Fruit fly (Drosophila melanogaster): ENCODE data around the gene Atg3.
A peak's percentile ranks its signal among the peaks of the same experiment; 100 is the strongest.

Atg3 gene

DNA sequence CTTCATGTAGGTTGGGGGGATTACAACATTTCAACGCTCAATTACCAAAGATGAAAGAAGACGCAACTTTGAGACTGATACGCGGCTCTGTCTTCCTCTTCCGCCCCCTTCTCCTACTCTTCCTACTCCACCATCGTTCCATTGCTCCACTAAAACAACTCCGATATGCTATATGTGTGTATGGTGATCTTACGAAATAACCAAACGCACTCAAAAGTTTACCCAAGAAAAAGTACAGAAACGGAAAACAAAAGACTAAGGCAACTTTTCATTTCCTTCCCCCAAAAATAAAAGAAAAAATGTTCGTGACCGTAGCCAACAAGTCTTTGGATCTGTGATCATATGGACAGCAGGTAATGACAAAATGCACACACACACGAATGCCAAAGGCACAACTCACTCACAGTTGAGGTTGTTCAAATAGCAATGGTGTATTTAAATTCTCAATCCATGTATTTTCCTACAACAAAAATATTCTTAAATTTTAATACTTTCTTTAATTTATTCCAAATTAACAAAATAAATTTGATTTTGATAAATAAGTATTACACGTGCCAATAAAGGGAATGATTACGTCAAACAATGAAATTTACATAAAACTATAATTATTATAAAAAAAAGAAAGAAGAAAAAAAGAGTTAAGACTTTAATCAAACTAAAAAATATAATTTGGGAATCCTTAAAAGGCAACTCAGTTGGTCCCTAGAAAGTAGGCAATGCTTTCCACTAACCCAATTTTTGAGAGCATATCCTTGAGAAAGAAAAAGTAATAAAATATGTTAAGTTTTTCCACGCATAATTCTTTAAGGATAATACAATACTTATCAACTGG, 19.7 kb downstream of the Atg3 start (continued):
- TF ChIP-seq Med (GFP tag) (no peak), cg (GFP tag; optimal IDR thresholded peaks at IDR 0.05) (peak; percentile 34), Ada2b (GFP tag; IDR thresholded peaks at IDR 0.05) (0 out of 2 replicates have a peak, but pooled peaks have one; percentile 5), CoRest (tag; optimal IDR thresholded peaks at IDR 0.05) (peak; percentile 40), wor (GFP tag; IDR thresholded peaks at IDR 0.05) (no peak), ttk (GFP tag; IDR thresholded peaks at IDR 0.05) (peak; percentile 17; the same call in 1 of the 2 replicates), sug (tag; optimal IDR thresholded peaks at IDR 0.05) (no peak), CG2678 (tag; optimal IDR thresholded peaks at IDR 0.05) (peak; percentile 23), Oaz (GFP tag; IDR thresholded peaks at IDR 0.05) (no peak), crol (GFP tag; IDR thresholded peaks at IDR 0.05) (peak; percentile 33; the same call in 1 of the 2 replicates), wdn (GFP tag; IDR thresholded peaks at IDR 0.05) (no peak), Eip74EF (GFP tag; optimal IDR thresholded peaks at IDR 0.05) (peak in 1 of 2 experiments; percentile 65), CG10959 (GFP tag; IDR thresholded peaks at IDR 0.05) (no peak), da (GFP tag; optimal IDR thresholded peaks at IDR 0.05) (no peak), Ssrp (tag; optimal IDR thresholded peaks at IDR 0.05) (peak; percentile 25), Antp (GFP tag; optimal IDR thresholded peaks at IDR 0.05) (no peak), CG11504 (tag; optimal IDR thresholded peaks at IDR 0.05) (peak; percentile 55), C15 (GFP tag; IDR thresholded peaks at IDR 0.05) (no peak), CG12769 (tag; optimal IDR thresholded peaks at IDR 0.05) (peak; percentile 28), Sox102F (GFP tag; optimal IDR thresholded peaks at IDR 0.05) (peak; percentile 24), CG18476 (GFP tag; optimal IDR thresholded peaks at IDR 0.05) (no peak), chinmo (GFP tag; IDR thresholded peaks at IDR 0.05; ENCODE audit: partially characterized antibody) (0 out of 4 replicates have a peak, but pooled peaks have one; percentile 11), CG6683 (GFP tag; optimal IDR thresholded peaks at IDR 0.05) (no peak), Sry-β (GFP tag; optimal IDR thresholded peaks at IDR 0.05) (no peak), pan (optimal IDR thresholded peaks at IDR 0.05) (no peak), pan (GFP tag; optimal IDR thresholded peaks at IDR 0.05 in 1 of 2, IDR thresholded peaks at IDR 0.05 in 1 of 2) (peak in 1 of 2 experiments; percentile 23), ci (GFP tag; IDR thresholded peaks at IDR 0.05) (peak; percentile 47; the same call in 1 of the 3 replicates), tgo (GFP tag; IDR thresholded peaks at IDR 0.05) (peak; percentile 22; the same call in 2 of the 3 replicates), CG2712 (tag; optimal IDR thresholded peaks at IDR 0.05) (peak; percentile 14), Rfx (GFP tag; IDR thresholded peaks at IDR 0.05) (0 out of 2 replicates have a peak, but pooled peaks have one; percentile 35), sd (tag; optimal IDR thresholded peaks at IDR 0.05) (peak; percentile 12), Pdp1 (GFP tag; optimal IDR thresholded peaks at IDR 0.05) (peak in 1 of 2 experiments; percentile 6), eve (GFP tag; optimal IDR thresholded peaks at IDR 0.05) (peak in 1 of 2 experiments; percentile 39), CG4617 (GFP tag; optimal IDR thresholded peaks at IDR 0.05; ENCODE audit: borderline replicate concordance) (no peak), gem (tag; optimal IDR thresholded peaks at IDR 0.05) (peak; percentile 48), Meics (GFP tag; optimal IDR thresholded peaks at IDR 0.05) (peak; percentile 19), CG13424 (tag; optimal IDR thresholded peaks at IDR 0.05) (peak; percentile 43), Oli (tag; optimal IDR thresholded peaks at IDR 0.05) (peak; percentile 35), CG12391 (tag; optimal IDR thresholded peaks at IDR 0.05) (peak; percentile 16), kni (GFP tag; optimal IDR thresholded peaks at IDR 0.05) (peak; percentile 85), CG18262 (tag; optimal IDR thresholded peaks at IDR 0.05) (peak; percentile 40), CG15269 (tag; optimal IDR thresholded peaks at IDR 0.05) (peak; percentile 15), row (GFP tag; IDR thresholded peaks at IDR 0.05) (peak; percentile 53), Nf-YC (tag; optimal IDR thresholded peaks at IDR 0.05) (peak; percentile 8), CG30403 (GFP tag; optimal IDR thresholded peaks at IDR 0.05) (peak; percentile 42), hbn (GFP tag; IDR thresholded peaks at IDR 0.05; ENCODE audit: partially characterized antibody) (no peak), Vsx1 (GFP tag; optimal IDR thresholded peaks at IDR 0.05) (no peak)

Measured in whole organism, embryonic.